Worm (Caenorhabditis elegans): ENCODE data around the gene dnj-10.

DNA sequence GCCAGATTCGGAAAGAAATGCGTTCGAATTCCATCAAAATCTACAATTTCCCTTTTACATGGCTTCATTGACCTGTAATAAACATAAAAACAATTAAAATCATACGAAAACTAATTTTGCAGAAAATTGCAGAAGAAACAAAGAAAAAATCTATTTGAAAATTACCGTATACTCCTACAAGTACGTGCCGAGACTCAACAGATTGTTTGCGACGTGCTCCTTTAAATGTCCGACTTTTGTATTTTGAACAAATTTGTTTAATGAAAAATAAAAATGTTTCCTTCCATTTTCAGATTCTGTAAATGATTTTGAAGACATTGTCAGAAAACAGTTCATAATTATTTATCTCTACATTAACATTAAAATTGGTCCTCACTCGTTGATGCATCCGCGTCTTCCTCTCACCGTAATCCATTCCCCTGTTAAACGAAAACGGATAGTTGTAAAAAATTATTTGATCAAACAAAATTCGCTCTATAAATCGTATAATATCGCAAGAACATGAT lies 44.1 kb downstream of the dnj-10 start, which contains the start of gene pgl-2:
- TF ChIP-seq Y95B8A.8 (GFP tag; IDR thresholded peaks at IDR 0.05), result no peak
- TF ChIP-seq F52B5.7 (tag; optimal IDR thresholded peaks at IDR 0.05), result no peak
- TF ChIP-seq ama-1 (optimal IDR thresholded peaks at IDR 0.05), result no peak
- TF ChIP-seq ama-1 (GFP tag; optimal IDR thresholded peaks at IDR 0.05), result no peak
- TF ChIP-seq ceh-40 (GFP tag; IDR thresholded peaks at IDR 0.05), result no peak
- TF ChIP-seq unc-62 (GFP tag; optimal IDR thresholded peaks at IDR 0.05), result no peak
- TF ChIP-seq unc-130 (GFP tag; optimal IDR thresholded peaks at IDR 0.05), result no peak
- TF ChIP-seq nhr-90 (tag; optimal IDR thresholded peaks at IDR 0.05), result no peak
- no peak for TF ChIP-seq repo-1 (tag; optimal IDR thresholded peaks at IDR 0.05)
- no peak for TF ChIP-seq F22D6.2 (tag; optimal IDR thresholded peaks at IDR 0.05)
- TF ChIP-seq Y67H2A.10 (GFP tag; conservative IDR thresholded peaks at IDR 0.05), result no peak
- TF ChIP-seq snpc-3.4 (tag; optimal IDR thresholded peaks at IDR 0.05), result no peak
- TF ChIP-seq let-607 (tag; optimal IDR thresholded peaks at IDR 0.05), result no peak
- no peak for TF ChIP-seq dpl-1 (GFP tag; optimal IDR thresholded peaks at IDR 0.05)
- TF ChIP-seq hsf-1 (GFP tag; IDR thresholded peaks at IDR 0.05), result no peak

Measured in whole organism, young adult.